Fruit fly (Drosophila melanogaster) Kc167 (cell line): Measurements from ENCODE around the gene Ac76E.

Experiments used
- Myc ChIP-seq: fragments of >200 bp; optimal IDR thresholded peaks from 2 replicates; lab custom pipeline; 2017; ENCODE audit warnings: missing external identifiers
- Sin3A ChIP-seq: fragments of >200 bp; optimal IDR thresholded peaks from 2 replicates; lab custom pipeline; 2018; ENCODE audit warnings: missing external identifiers
- h ChIP-seq: fragments of >200 bp; optimal IDR thresholded peaks from 3 replicates; lab custom pipeline; 2018; ENCODE audit warnings: missing external identifiers
- insv ChIP-seq: fragments of >200 bp; optimal IDR thresholded peaks from 3 replicates; lab custom pipeline; 2018; ENCODE audit warnings: missing external identifiers
- psq ChIP-seq: fragments of >200 bp; optimal IDR thresholded peaks from 2 replicates; lab custom pipeline; 2017; ENCODE audit warnings: missing external identifiers
- ttk ChIP-seq: sonication (Bioruptor generic); optimal IDR thresholded peaks from 2 replicates; lab custom pipeline; 2017; ENCODE audit warnings: missing external identifiers

dm6 chr3L:19929719-19930334 lies 9.3 kb upstream of the Ac76E start:
- TF ChIP-seq Myc (lab: Kevin White, UChicago) (no peak), h (lab: Kevin White, UChicago) (no peak), insv (lab: Kevin White, UChicago) (no peak), psq (lab: Kevin White, UChicago) (no peak), ttk (lab: Kevin White, UChicago) (no peak), Sin3A (lab: Kevin White, UChicago) (no peak)
